Fruit fly (Drosophila melanogaster) whole organism, embryonic: ENCODE measurements around the gene eIF3l.

Experiments used
- Aef1 ChIP-seq: fragments of 200-800 bp; sonication (Bioruptor generic); IDR thresholded peaks from 3 replicates; pipeline ENCODE4 v1.3.6; 2022; ENCODE audit warnings: missing biosample characterization, missing genetic modification characterization
- CG1024 ChIP-seq: fragments of 200-800 bp; sonication (Bioruptor generic); IDR thresholded peaks from 2 replicates; pipeline ENCODE4 v1.3.6; 2022; ENCODE audit warnings: missing biosample characterization, missing genetic modification characterization
- CG10267 ChIP-seq: fragments of 200-800 bp; sonication (Bioruptor generic); optimal IDR thresholded peaks from 2 replicates; lab custom pipeline; 2018; ENCODE audit warnings: missing biosample characterization, mild to moderate bottlenecking, missing genetic modification characterization, moderate library complexity
- CG10959 ChIP-seq: fragments of 200-800 bp; sonication (Bioruptor generic); IDR thresholded peaks from 2 replicates; pipeline ENCODE4 v1.3.6; 2022; ENCODE audit warnings: missing biosample characterization, missing genetic modification characterization
- CG12071 ChIP-seq: fragments of 200-800 bp; sonication (Bioruptor generic); optimal IDR thresholded peaks from 3 replicates; lab custom pipeline; 2018; ENCODE audit warnings: missing biosample characterization, mild to moderate bottlenecking, missing genetic modification characterization
- CG13296 ChIP-seq: fragments of 200-800 bp; sonication (Bioruptor generic); optimal IDR thresholded peaks from 3 replicates; lab custom pipeline; 2018; ENCODE audit warnings: missing biosample characterization, mild to moderate bottlenecking, missing genetic modification characterization
- CG13624 ChIP-seq: fragments of 200-800 bp; sonication (Bioruptor generic); optimal IDR thresholded peaks from 2 replicates; lab custom pipeline; 2016; ENCODE audit warnings: missing biosample characterization, missing genetic modification characterization
- CG13894 ChIP-seq: fragments of 200-800 bp; sonication (Bioruptor generic); optimal IDR thresholded peaks from 3 replicates; lab custom pipeline; 2018; ENCODE audit warnings: missing biosample characterization, mild to moderate bottlenecking, missing genetic modification characterization, moderate library complexity
- CG16863 ChIP-seq: fragments of 200-800 bp; sonication (Bioruptor generic); optimal IDR thresholded peaks from 3 replicates; lab custom pipeline; 2016; ENCODE audit warnings: missing biosample characterization, missing genetic modification characterization
- CG17328 ChIP-seq: fragments of 200-800 bp; sonication (Bioruptor generic); IDR thresholded peaks from 2 replicates; pipeline ENCODE4 v1.3.6; 2022; ENCODE audit warnings: missing biosample characterization, missing genetic modification characterization
- CG2129 ChIP-seq: fragments of 200-800 bp; sonication (Bioruptor generic); IDR thresholded peaks from 2 replicates; pipeline ENCODE4 v1.3.6; 2022; ENCODE audit warnings: missing biosample characterization, missing genetic modification characterization; ENCODE audit not compliant: partially characterized antibody
- CG2875 ChIP-seq: fragments of 200-800 bp; sonication (Bioruptor generic); optimal IDR thresholded peaks from 2 replicates; lab custom pipeline; 2017; ENCODE audit warnings: missing biosample characterization, mild to moderate bottlenecking, missing genetic modification characterization, missing genetic modification reagents
- CG4282 ChIP-seq: fragments of 200-800 bp; sonication (Bioruptor generic); optimal IDR thresholded peaks from 2 replicates; lab custom pipeline; 2016; ENCODE audit warnings: missing biosample characterization, missing genetic modification characterization
- CG4404 ChIP-seq: fragments of 200-800 bp; sonication (Bioruptor generic); IDR thresholded peaks from 2 replicates; pipeline ENCODE4 v1.3.6; 2022; ENCODE audit warnings: missing biosample characterization, missing genetic modification characterization
- CG4730 ChIP-seq: fragments of 200-800 bp; sonication (Bioruptor generic); IDR thresholded peaks from 2 replicates; pipeline ENCODE4 v1.3.6; 2022; ENCODE audit warnings: missing biosample characterization, missing genetic modification characterization
- CG6791 ChIP-seq: fragments of 200-800 bp; sonication (Bioruptor generic); IDR thresholded peaks from 3 replicates; pipeline ENCODE4 v1.3.6; 2022; ENCODE audit warnings: missing biosample characterization, missing genetic modification characterization; ENCODE audit not compliant: partially characterized antibody
- H2.0 ChIP-seq: fragments of 200-800 bp; sonication (Bioruptor generic); IDR thresholded peaks from 2 replicates; pipeline ENCODE4 v1.3.6; 2022; ENCODE audit warnings: missing biosample characterization, missing genetic modification characterization
- HLHmδ ChIP-seq: fragments of 200-800 bp; sonication (Bioruptor generic); optimal IDR thresholded peaks from 2 replicates; lab custom pipeline; 2018; ENCODE audit warnings: missing biosample characterization, mild to moderate bottlenecking, missing genetic modification characterization, moderate library complexity
- Max ChIP-seq: fragments of 200-800 bp; sonication (Bioruptor generic); optimal IDR thresholded peaks from 2 replicates; lab custom pipeline; 2016; ENCODE audit warnings: missing biosample characterization, mild to moderate bottlenecking, missing genetic modification characterization
- Mrtf ChIP-seq: fragments of 200-800 bp; sonication (Bioruptor generic); IDR thresholded peaks from 3 replicates; pipeline ENCODE4 v1.3.6; 2022; ENCODE audit warnings: missing biosample characterization, missing genetic modification characterization
- Taf1 ChIP-seq: fragments of 200-800 bp; sonication (Bioruptor generic); IDR thresholded peaks from 2 replicates; pipeline ENCODE4 v1.3.6; 2022; ENCODE audit warnings: missing biosample characterization, missing genetic modification characterization
- Vsx1 ChIP-seq: fragments of 200-800 bp; sonication (Bioruptor generic); optimal IDR thresholded peaks from 2 replicates; lab custom pipeline; 2017; ENCODE audit warnings: missing biosample characterization, mild to moderate bottlenecking, missing genetic modification characterization, missing genetic modification reagents
- Xbp1 ChIP-seq: fragments of 200-800 bp; sonication (Bioruptor generic); optimal IDR thresholded peaks from 3 replicates; lab custom pipeline; 2016; ENCODE audit warnings: missing biosample characterization, mild to moderate bottlenecking, missing genetic modification characterization
- ac ChIP-seq: fragments of 200-800 bp; sonication (Bioruptor generic); optimal IDR thresholded peaks from 3 replicates; lab custom pipeline; 2017; ENCODE audit warnings: missing biosample characterization, mild to moderate bottlenecking, missing genetic modification characterization
- aop ChIP-seq: fragments of 200-800 bp; sonication (Bioruptor generic); IDR thresholded peaks from 2 replicates; pipeline ENCODE4 v1.3.6; 2022; ENCODE audit warnings: missing biosample characterization, missing genetic modification characterization
- ato ChIP-seq: fragments of 200-800 bp; sonication (Bioruptor generic); IDR thresholded peaks from 2 replicates; pipeline ENCODE4 v1.3.6; 2022; ENCODE audit warnings: missing biosample characterization, missing genetic modification characterization; ENCODE audit not compliant: partially characterized antibody
- cas ChIP-seq: fragments of 200-800 bp; sonication (Bioruptor generic); IDR thresholded peaks from 2 replicates; pipeline ENCODE4 v1.3.6; 2022; ENCODE audit warnings: missing biosample characterization, missing genetic modification characterization
- chinmo ChIP-seq: fragments of 200-800 bp; sonication (Bioruptor generic); IDR thresholded peaks from 4 replicates; pipeline ENCODE4 v1.3.6; 2022; ENCODE audit warnings: missing biosample characterization, missing genetic modification characterization; ENCODE audit not compliant: partially characterized antibody
- danr ChIP-seq: fragments of 200-800 bp; sonication (Bioruptor generic); IDR thresholded peaks from 2 replicates; pipeline ENCODE4 v1.3.6; 2022; ENCODE audit warnings: missing biosample characterization, missing genetic modification characterization
- disco-r ChIP-seq: fragments of 200-800 bp; sonication (Bioruptor generic); optimal IDR thresholded peaks from 2 replicates; lab custom pipeline; 2016; ENCODE audit warnings: missing biosample characterization, missing genetic modification characterization
- fru ChIP-seq: fragments of >200 bp; optimal IDR thresholded peaks from 2 replicates; lab custom pipeline; 2017
- grn ChIP-seq: fragments of 200-800 bp; sonication (Bioruptor generic); optimal IDR thresholded peaks from 3 replicates; lab custom pipeline; 2017; ENCODE audit warnings: missing biosample characterization, missing genetic modification characterization
- gt ChIP-seq: fragments of 200-800 bp; sonication (Bioruptor generic); IDR thresholded peaks from 2 replicates; pipeline ENCODE4 v1.3.6; 2022; ENCODE audit warnings: missing biosample characterization, missing genetic modification characterization
- ham ChIP-seq: fragments of 200-800 bp; sonication (Bioruptor generic); IDR thresholded peaks from 2 replicates; pipeline ENCODE4 v1.3.6; 2022; ENCODE audit warnings: missing biosample characterization, missing genetic modification characterization
- insv ChIP-seq, 2 experiments: fragments of 200-800 bp; sonication (Bioruptor generic); optimal IDR thresholded peaks; 3 replicates each; lab custom pipeline; 2016 to 2018; ENCODE audit warnings: missing biosample characterization in 2 of 2, missing genetic modification characterization in 2 of 2
- lab ChIP-seq: fragments of 200-800 bp; sonication (Bioruptor generic); optimal IDR thresholded peaks from 3 replicates; lab custom pipeline; 2017; ENCODE audit warnings: missing biosample characterization, missing genetic modification characterization, mild to moderate bottlenecking, moderate library complexity, missing genetic modification reagents
- pan ChIP-seq, 4 experiments: fragments of >200 bp in 3 of 4; fragments of 200-800 bp in 1 of 4; sonication (Bioruptor generic) in 1 of 4; optimal IDR thresholded peaks in 3 of 4; IDR thresholded peaks in 1 of 4; 2 replicates each; pipeline versions ENCODE4 v1.3.6 to Lab custom; 2017 to 2022; ENCODE audit warnings: missing biosample characterization in 2 of 4, missing genetic modification characterization in 2 of 4, mixed read lengths in 1 of 4
- pita ChIP-seq: fragments of 200-800 bp; sonication (Bioruptor generic); optimal IDR thresholded peaks from 2 replicates; lab custom pipeline; 2017; ENCODE audit warnings: missing biosample characterization, mild to moderate bottlenecking, missing genetic modification characterization
- psq ChIP-seq: fragments of 200-800 bp; sonication (Bioruptor generic); optimal IDR thresholded peaks from 2 replicates; lab custom pipeline; 2017; ENCODE audit warnings: missing biosample characterization, missing genetic modification characterization
- row ChIP-seq: fragments of 200-800 bp; sonication (Bioruptor generic); IDR thresholded peaks from 3 replicates; pipeline ENCODE4 v1.3.6; 2022; ENCODE audit warnings: missing biosample characterization, missing genetic modification characterization
- sd ChIP-seq: fragments of 200-800 bp; sonication (Bioruptor generic); optimal IDR thresholded peaks from 3 replicates; lab custom pipeline; 2018; ENCODE audit warnings: missing biosample characterization, mild to moderate bottlenecking, missing genetic modification characterization, moderate library complexity
- sisA ChIP-seq: fragments of 200-800 bp; sonication (Bioruptor generic); IDR thresholded peaks from 2 replicates; pipeline ENCODE4 v1.3.6; 2022; ENCODE audit warnings: missing biosample characterization, missing genetic modification characterization
- toy ChIP-seq: fragments of 200-800 bp; sonication (Bioruptor generic); IDR thresholded peaks from 2 replicates; pipeline ENCODE4 v1.3.6; 2022; ENCODE audit warnings: missing biosample characterization, missing genetic modification characterization
- trh ChIP-seq: fragments of 200-800 bp; sonication (Bioruptor generic); optimal IDR thresholded peaks from 2 replicates; lab custom pipeline; 2016; ENCODE audit warnings: missing biosample characterization, missing genetic modification characterization
- tx ChIP-seq: fragments of 200-800 bp; sonication (Bioruptor generic); optimal IDR thresholded peaks from 2 replicates; lab custom pipeline; 2016; ENCODE audit warnings: missing biosample characterization, missing genetic modification characterization
- unc-4 ChIP-seq: fragments of 200-800 bp; sonication (Bioruptor generic); IDR thresholded peaks from 2 replicates; pipeline ENCODE4 v1.3.6; 2022; ENCODE audit warnings: missing biosample characterization, missing genetic modification characterization; ENCODE audit not compliant: partially characterized antibody
- yki ChIP-seq: fragments of >200 bp; optimal IDR thresholded peaks from 3 replicates; lab custom pipeline; 2018
- zen ChIP-seq: fragments of 200-800 bp; sonication (Bioruptor generic); optimal IDR thresholded peaks from 3 replicates; lab custom pipeline; 2018; ENCODE audit warnings: missing biosample characterization, mild to moderate bottlenecking, missing genetic modification characterization, moderate library complexity

eIF3l gene

dm6 chr3L:12138113-12138899 lies 7.6 kb downstream of the eIF3l start, which contains the start of the genes ND-SGDH and RhoGAP68F:
Gene ND-SGDH (minus strand): TSS chr3L:12138584.
Gene RhoGAP68F (plus strand): TSS chr3L:12138868.
- TF ChIP-seq CG12071 (GFP tag; lab: Kevin White, UChicago), result no peak
- peak; percentile 91 for TF ChIP-seq unc-4 (GFP tag; lab: Robert Waterston, UW)
- TF ChIP-seq Vsx1, result peak; percentile 62
- TF ChIP-seq HLHmδ (GFP tag; lab: Kevin White, UChicago), result no peak
- peak; percentile 45 for TF ChIP-seq tx (GFP tag; lab: Kevin White, UChicago)
- TF ChIP-seq Aef1 (GFP tag; lab: Robert Waterston, UW), result peak; percentile 68
- no peak for TF ChIP-seq ac
- peak; percentile 48; the same call in 1 of the 2 replicates for TF ChIP-seq ato (GFP tag; lab: Robert Waterston, UW)
- peak; percentile 24 for TF ChIP-seq disco-r (GFP tag; lab: Kevin White, UChicago)
- 0 out of 2 replicates have a peak, but pooled peaks have one; percentile 44 for TF ChIP-seq cas (GFP tag; lab: Robert Waterston, UW)
- TF ChIP-seq CG6791 (GFP tag; lab: Robert Waterston, UW), result peak; percentile 91
- no peak for TF ChIP-seq yki (lab: Kevin White, UChicago)
- peak; percentile 69 for TF ChIP-seq CG13624
- peak; percentile 20; the same call in 1 of the 2 replicates for TF ChIP-seq CG17328 (GFP tag; lab: Robert Waterston, UW)
- 0 out of 2 replicates have a peak, but pooled peaks have one; percentile 43 for TF ChIP-seq ham (GFP tag; lab: Robert Waterston, UW)
- peak; percentile 44 for TF ChIP-seq trh
- TF ChIP-seq aop (GFP tag; lab: Robert Waterston, UW), result no peak
- peak; percentile 70 for TF ChIP-seq CG13296
- peak; percentile 32; the same call in 1 of the 2 replicates for TF ChIP-seq CG4730 (GFP tag; lab: Robert Waterston, UW)
- peak; percentile 17; the same call in 1 of the 2 replicates for TF ChIP-seq danr (GFP tag; lab: Robert Waterston, UW)
- TF ChIP-seq sisA (GFP tag; lab: Robert Waterston, UW), result peak; percentile 68
- TF ChIP-seq psq (GFP tag; lab: Kevin White, UChicago), result peak; percentile 7
- TF ChIP-seq CG13894 (tag; lab: Kevin White, UChicago), result peak; percentile 65
- peak; percentile 54 for TF ChIP-seq zen (tag; lab: Kevin White, UChicago)
- TF ChIP-seq CG10267 (tag; lab: Kevin White, UChicago), result peak; percentile 74
- TF ChIP-seq grn (GFP tag; lab: Kevin White, UChicago), result peak; percentile 8
- TF ChIP-seq Max (GFP tag; lab: Kevin White, UChicago), result peak; percentile 63
- peak; percentile 84 for TF ChIP-seq CG2129 (GFP tag; lab: Robert Waterston, UW)
- peak; percentile 46; the same call in 1 of the 2 replicates for TF ChIP-seq H2.0 (GFP tag; lab: Robert Waterston, UW)
- TF ChIP-seq CG1024 (GFP tag; lab: Robert Waterston, UW), result no peak
- no peak for TF ChIP-seq fru
- no peak for TF ChIP-seq pita
- peak; percentile 75 for TF ChIP-seq lab (GFP tag; lab: Kevin White, UChicago)
- peak; percentile 94 for TF ChIP-seq row (GFP tag; lab: Robert Waterston, UW)
- peak; percentile 55; the same call in 1 of the 2 replicates for TF ChIP-seq CG10959 (GFP tag; lab: Robert Waterston, UW)
- peak; percentile 58 for TF ChIP-seq CG16863 (GFP tag; lab: Kevin White, UChicago)
- TF ChIP-seq sd (tag; lab: Kevin White, UChicago), result peak; percentile 49
- peak; percentile 20 for TF ChIP-seq CG4282
- TF ChIP-seq insv (GFP tag; optimal IDR thresholded peaks at IDR 0.05; lab: Kevin White, UChicago), result peak in 1 of 2 experiments; percentile 20
- peak; percentile 83 for TF ChIP-seq Xbp1 (GFP tag; lab: Kevin White, UChicago)
- no peak for TF ChIP-seq pan (optimal IDR thresholded peaks at IDR 0.05; lab: Kevin White, UChicago)
- TF ChIP-seq pan (GFP tag; optimal IDR thresholded peaks at IDR 0.05 in 1 of 2, IDR thresholded peaks at IDR 0.05 in 1 of 2), result peak in 1 of 2 experiments; percentile 51
- peak; percentile 29; the same call in 1 of the 2 replicates for TF ChIP-seq Taf1
- no peak for TF ChIP-seq CG2875 (GFP tag; lab: Kevin White, UChicago)
- peak; percentile 81 for TF ChIP-seq CG4404
- TF ChIP-seq gt (GFP tag; lab: Robert Waterston, UW), result no peak
- TF ChIP-seq toy (GFP tag; lab: Robert Waterston, UW), result peak; percentile 42; the same call in 1 of the 2 replicates
- TF ChIP-seq Mrtf (GFP tag; lab: Robert Waterston, UW), result peak; percentile 67; the same call in 1 of the 3 replicates
- TF ChIP-seq chinmo (GFP tag; lab: Robert Waterston, UW), result peak; percentile 88; the same call in 3 of the 4 replicates
